Fruit fly (Drosophila melanogaster): ENCODE measurements around the gene nyo.

nyo gene

DNA sequence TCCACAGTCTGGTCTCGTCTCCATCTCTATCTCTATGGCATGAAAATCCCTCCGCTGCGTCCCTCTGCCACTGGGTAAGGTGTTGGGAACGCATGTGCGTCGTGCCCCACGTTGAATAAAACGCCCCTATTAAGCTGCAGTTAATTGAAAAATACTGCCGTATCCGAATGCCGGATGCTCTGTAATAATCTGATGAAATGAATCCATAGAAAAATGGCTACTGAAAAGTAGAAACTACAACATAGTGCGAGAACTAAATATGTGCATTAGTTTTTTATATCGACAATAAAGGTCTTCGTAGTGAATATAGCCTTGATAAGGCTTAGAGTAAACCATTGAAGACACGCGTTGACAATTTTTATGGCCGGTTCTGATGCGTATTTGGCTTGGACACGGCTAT, 23.9 kb downstream of the nyo start:
- TF ChIP-seq Fer3 (tag; optimal IDR thresholded peaks at IDR 0.05) (no peak), run (tag; optimal IDR thresholded peaks at IDR 0.05) (no peak), ham (GFP tag; IDR thresholded peaks at IDR 0.05) (no peak), CG9727 (GFP tag; optimal IDR thresholded peaks at IDR 0.05) (peak; percentile 52), CG4360 (GFP tag; IDR thresholded peaks at IDR 0.05) (0 out of 2 replicates have a peak, but pooled peaks have one; percentile 40), org-1 (GFP tag; optimal IDR thresholded peaks at IDR 0.05) (peak; percentile 19), tio (GFP tag; optimal IDR thresholded peaks at IDR 0.05) (no peak), eyg (GFP tag; optimal IDR thresholded peaks at IDR 0.05) (no peak), CG10366 (GFP tag; IDR thresholded peaks at IDR 0.05) (peak; percentile 71), maf-S (GFP tag; optimal IDR thresholded peaks at IDR 0.05) (no peak), oc (tag; optimal IDR thresholded peaks at IDR 0.05) (peak; percentile 59), CG32532 (GFP tag; IDR thresholded peaks at IDR 0.05) (no peak), HLH3B (GFP tag; IDR thresholded peaks at IDR 0.05) (peak; percentile 73), otp (GFP tag; IDR thresholded peaks at IDR 0.05) (peak; percentile 78; the same call in 2 of the 3 replicates), crol (GFP tag; IDR thresholded peaks at IDR 0.05) (peak; percentile 53), CG15696 (tag; optimal IDR thresholded peaks at IDR 0.05) (peak; percentile 44), CG13424 (tag; optimal IDR thresholded peaks at IDR 0.05) (peak; percentile 58), bab2 (GFP tag; optimal IDR thresholded peaks at IDR 0.05) (peak; percentile 52), CG33213 (GFP tag; optimal IDR thresholded peaks at IDR 0.05) (peak; percentile 16), CG32767 (GFP tag; IDR thresholded peaks at IDR 0.05) (peak; percentile 51; the same call in 1 of the 2 replicates), disco-r (GFP tag; optimal IDR thresholded peaks at IDR 0.05) (no peak), Awh (GFP tag; IDR thresholded peaks at IDR 0.05) (peak; percentile 70), wdn (GFP tag; IDR thresholded peaks at IDR 0.05) (no peak), Ptx1 (GFP tag; IDR thresholded peaks at IDR 0.05) (peak; percentile 50), Ets65A (GFP tag) (peak; percentile 9), ara (GFP tag; IDR thresholded peaks at IDR 0.05) (peak; percentile 80; the same call in 1 of the 2 replicates), CG16815 (GFP tag; optimal IDR thresholded peaks at IDR 0.05) (peak; percentile 10), grau (tag; optimal IDR thresholded peaks at IDR 0.05) (peak; percentile 39), nerfin-1 (tag; optimal IDR thresholded peaks at IDR 0.05) (peak; percentile 28), wor (GFP tag; IDR thresholded peaks at IDR 0.05) (peak; percentile 55; the same call in 1 of the 2 replicates), pum (GFP tag; optimal IDR thresholded peaks at IDR 0.05) (peak; percentile 41), pnt (GFP tag; optimal IDR thresholded peaks at IDR 0.05) (peak; percentile 49), Elba2 (GFP tag; optimal IDR thresholded peaks at IDR 0.05) (no peak), jing (GFP tag; optimal IDR thresholded peaks at IDR 0.05) (peak; percentile 8), chm (GFP tag; IDR thresholded peaks at IDR 0.05) (no peak), CG3726 (GFP tag; IDR thresholded peaks at IDR 0.05) (peak; percentile 9; the same call in 1 of the 3 replicates), CG2712 (tag; optimal IDR thresholded peaks at IDR 0.05) (peak; percentile 80), Ssrp (tag; optimal IDR thresholded peaks at IDR 0.05) (peak; percentile 60), Sox100B (GFP tag; optimal IDR thresholded peaks at IDR 0.05) (no peak), CG12236 (GFP tag; optimal IDR thresholded peaks at IDR 0.05) (no peak), chif (GFP tag; optimal IDR thresholded peaks at IDR 0.05) (peak; percentile 46 to 60), bcd (GFP tag; optimal IDR thresholded peaks at IDR 0.05) (peak; percentile 18), pros (GFP tag; optimal IDR thresholded peaks at IDR 0.05) (no peak), CG2202 (tag; optimal IDR thresholded peaks at IDR 0.05) (peak; percentile 40), CG31441 (GFP tag; IDR thresholded peaks at IDR 0.05) (peak; percentile 45; the same call in 1 of the 2 replicates), CTCF (GFP tag; optimal IDR thresholded peaks at IDR 0.05) (no peak), MBD-R2 (GFP tag; IDR thresholded peaks at IDR 0.05) (no peak), gem (tag; optimal IDR thresholded peaks at IDR 0.05) (peak; percentile 72), croc (GFP tag; conservative IDR thresholded peaks at IDR 0.05) (peak; percentile 68), CG9609 (GFP tag; optimal IDR thresholded peaks at IDR 0.05) (peak; percentile 24), ewg (GFP tag; optimal IDR thresholded peaks at IDR 0.05) (peak; percentile 35), CG2875 (GFP tag; optimal IDR thresholded peaks at IDR 0.05) (peak; percentile 40), CG1233 (GFP tag; optimal IDR thresholded peaks at IDR 0.05) (peak; percentile 34)

Measured in whole organism, embryonic.